Worm (Caenorhabditis elegans): ENCODE data around the gene Y116A8C.3.

- TF ChIP-seq egl-13 (tag; optimal IDR thresholded peaks at IDR 0.05): no peak
- no peak for TF ChIP-seq lin-15B (tag; optimal IDR thresholded peaks at IDR 0.05)
- no peak for TF ChIP-seq lin-13 (GFP tag; optimal IDR thresholded peaks at IDR 0.05)
- TF ChIP-seq blmp-1 (tag; optimal IDR thresholded peaks at IDR 0.05): no peak
- TF ChIP-seq fos-1 (tag; optimal IDR thresholded peaks at IDR 0.05): no peak
- TF ChIP-seq fkh-8 (tag; optimal IDR thresholded peaks at IDR 0.05): no peak
- TF ChIP-seq nhr-11 (tag; optimal IDR thresholded peaks at IDR 0.05): no peak
- TF ChIP-seq mep-1 (tag; optimal IDR thresholded peaks at IDR 0.05): no peak
- no peak for TF ChIP-seq unc-62 (GFP tag; optimal IDR thresholded peaks at IDR 0.05)
- TF ChIP-seq alr-1 (tag; optimal IDR thresholded peaks at IDR 0.05; ENCODE audit: borderline replicate concordance): no peak
- no peak for TF ChIP-seq fkh-10 (GFP tag; optimal IDR thresholded peaks at IDR 0.05)
- TF ChIP-seq lin-39 (tag; optimal IDR thresholded peaks at IDR 0.05): no peak
- TF ChIP-seq pax-3 (tag; optimal IDR thresholded peaks at IDR 0.05): no peak
- no peak for TF ChIP-seq aly-2 (tag; optimal IDR thresholded peaks at IDR 0.05)
These were observed 4.2 kb downstream of the Y116A8C.3 start, which contains the start of gene nep-23 for ce11 chrIV:16920041-16920440.
